Worm (Caenorhabditis elegans): ENCODE measurements around the gene pkg-2.

The pkg-2 gene

ce11 chrIV:8534997-8535414 is 14.3 kb downstream of the pkg-2 start (continued):
- TF ChIP-seq ceh-62 (tag; optimal IDR thresholded peaks at IDR 0.05): no peak
- peak; percentile 91 for TF ChIP-seq dmd-6 (GFP tag; IDR thresholded peaks at IDR 0.05)
- TF ChIP-seq hif-1 (tag; optimal IDR thresholded peaks at IDR 0.05): peak in 1 of 2 experiments; percentile 54
- peak; percentile 92 for TF ChIP-seq cey-2 (tag; optimal IDR thresholded peaks at IDR 0.05; ENCODE audit: borderline replicate concordance, insufficient read depth)
- no peak for TF ChIP-seq lin-39 (tag; optimal IDR thresholded peaks at IDR 0.05)
- TF ChIP-seq lsy-2 (tag; optimal IDR thresholded peaks at IDR 0.05): peak in 1 of 2 experiments; percentile 85
- peak; percentile 42 for TF ChIP-seq hmg-1.1 (GFP tag; IDR thresholded peaks at IDR 0.05)
- TF ChIP-seq pqm-1 (tag; optimal IDR thresholded peaks at IDR 0.05): peak; percentile 35
- TF ChIP-seq lin-13 (GFP tag; optimal IDR thresholded peaks at IDR 0.05): no peak
- TF ChIP-seq nhr-41 (GFP tag; IDR thresholded peaks at IDR 0.05): no peak
- TF ChIP-seq ceh-20 (GFP tag; IDR thresholded peaks at IDR 0.05): peak; percentile 72
- TF ChIP-seq nhr-28 (tag; optimal IDR thresholded peaks at IDR 0.05): peak; percentile 80
- TF ChIP-seq ztf-11 (tag; optimal IDR thresholded peaks at IDR 0.05): no peak
- no peak for TF ChIP-seq nhr-25 (tag; optimal IDR thresholded peaks at IDR 0.05; ENCODE audit: borderline replicate concordance, insufficient read depth)
- TF ChIP-seq F44E2.7 (GFP tag; IDR thresholded peaks at IDR 0.05): no peak
- peak; percentile 2 for TF ChIP-seq mes-2 (tag; optimal IDR thresholded peaks at IDR 0.05; ENCODE audit: poor library complexity, severe bottlenecking)
- no peak for TF ChIP-seq aha-1 (tag)
- TF ChIP-seq ceh-44 (GFP tag; IDR thresholded peaks at IDR 0.05): no peak
- TF ChIP-seq ztf-7 (tag; optimal IDR thresholded peaks at IDR 0.05): no peak
- peak; percentile 91 for TF ChIP-seq hlh-11 (tag; optimal IDR thresholded peaks at IDR 0.05)

ce11 chrIV:8535946-8536345 is 15.3 kb downstream of the pkg-2 start:
- TF ChIP-seq Y105C5A.15 (GFP tag; IDR thresholded peaks at IDR 0.05): no peak
- TF ChIP-seq pha-4 (GFP tag; IDR thresholded peaks at IDR 0.05): no peak
- no peak for TF ChIP-seq pha-4 (tag; optimal IDR thresholded peaks at IDR 0.05)
- no peak for TF ChIP-seq nhr-10 (tag; optimal IDR thresholded peaks at IDR 0.05)
- no peak for TF ChIP-seq daf-16 (GFP tag; optimal IDR thresholded peaks at IDR 0.05)
- peak; percentile 20 for TF ChIP-seq daf-16 (tag; optimal IDR thresholded peaks at IDR 0.05)
- TF ChIP-seq lin-38 (GFP tag; IDR thresholded peaks at IDR 0.05): 0 out of 2 replicates have a peak, but pooled peaks have one; percentile 6
- no peak for TF ChIP-seq daf-12 (tag; optimal IDR thresholded peaks at IDR 0.05)
- TF ChIP-seq aha-1 (tag): peak; percentile 94
- TF ChIP-seq F37D6.2 (tag; optimal IDR thresholded peaks at IDR 0.05): no peak
- TF ChIP-seq zip-11 (GFP tag; IDR thresholded peaks at IDR 0.05): no peak
- TF ChIP-seq mdl-1 (tag; optimal IDR thresholded peaks at IDR 0.05): no peak
- TF ChIP-seq tag-97 (GFP tag; IDR thresholded peaks at IDR 0.05): no peak

- peak; percentile 56; the same call in 1 of the 2 replicates for TF ChIP-seq lin-1 (GFP tag; IDR thresholded peaks at IDR 0.05)
- peak; percentile 24 for TF ChIP-seq dve-1 (tag; optimal IDR thresholded peaks at IDR 0.05; ENCODE audit: insufficient read depth)
- peak; percentile 10 for TF ChIP-seq nhr-77 (tag; optimal IDR thresholded peaks at IDR 0.05)
- 0 out of 2 replicates have a peak, but pooled peaks have one; percentile 5 for TF ChIP-seq Y75B8A.6 (GFP tag; IDR thresholded peaks at IDR 0.05)
- TF ChIP-seq mep-1 (tag; optimal IDR thresholded peaks at IDR 0.05): peak; percentile 61
- no peak for TF ChIP-seq mdt-29 (GFP tag; IDR thresholded peaks at IDR 0.05)
- peak; percentile 9; the same call in 1 of the 2 replicates for TF ChIP-seq tra-1 (GFP tag; IDR thresholded peaks at IDR 0.05)
- no peak for TF ChIP-seq daf-19 (GFP tag; conservative IDR thresholded peaks at IDR 0.05)
- peak; percentile 4 for TF ChIP-seq T20F7.1 (GFP tag; optimal IDR thresholded peaks at IDR 0.05)
- TF ChIP-seq ceh-20 (GFP tag; IDR thresholded peaks at IDR 0.05): no peak
- TF ChIP-seq zfp-3 (GFP tag; conservative IDR thresholded peaks at IDR 0.05): 0 out of 2 replicates have a peak, but pooled peaks have one; percentile 16
- TF ChIP-seq lsy-2 (tag; optimal IDR thresholded peaks at IDR 0.05): peak in 1 of 2 experiments; percentile 20
- 0 out of 2 replicates have a peak, but pooled peaks have one; percentile 14 for TF ChIP-seq Y105C5A.15 (GFP tag; IDR thresholded peaks at IDR 0.05)
- peak; percentile 34; the same call in 1 of the 2 replicates for TF ChIP-seq T26A8.4 (GFP tag; IDR thresholded peaks at IDR 0.05)
- TF ChIP-seq zfp-2 (tag; optimal IDR thresholded peaks at IDR 0.05): no peak
- TF ChIP-seq gei-8 (GFP tag; optimal IDR thresholded peaks at IDR 0.05): peak; percentile 1
- TF ChIP-seq madf-9 (GFP tag; conservative IDR thresholded peaks at IDR 0.05): no peak
- peak; percentile 89 for TF ChIP-seq aha-1 (tag)
- 0 out of 2 replicates have a peak, but pooled peaks have one; percentile 33 for TF ChIP-seq ZK337.2 (GFP tag; IDR thresholded peaks at IDR 0.05)
- TF ChIP-seq hlh-30 (tag; optimal IDR thresholded peaks at IDR 0.05; ENCODE audit: insufficient read depth): no peak
Observed at ce11 chrIV:8538011-8538658, 17.4 kb downstream of the pkg-2 start.
